Fruit fly (Drosophila melanogaster): ENCODE data around the gene Hmx.

Hmx gene

DNA sequence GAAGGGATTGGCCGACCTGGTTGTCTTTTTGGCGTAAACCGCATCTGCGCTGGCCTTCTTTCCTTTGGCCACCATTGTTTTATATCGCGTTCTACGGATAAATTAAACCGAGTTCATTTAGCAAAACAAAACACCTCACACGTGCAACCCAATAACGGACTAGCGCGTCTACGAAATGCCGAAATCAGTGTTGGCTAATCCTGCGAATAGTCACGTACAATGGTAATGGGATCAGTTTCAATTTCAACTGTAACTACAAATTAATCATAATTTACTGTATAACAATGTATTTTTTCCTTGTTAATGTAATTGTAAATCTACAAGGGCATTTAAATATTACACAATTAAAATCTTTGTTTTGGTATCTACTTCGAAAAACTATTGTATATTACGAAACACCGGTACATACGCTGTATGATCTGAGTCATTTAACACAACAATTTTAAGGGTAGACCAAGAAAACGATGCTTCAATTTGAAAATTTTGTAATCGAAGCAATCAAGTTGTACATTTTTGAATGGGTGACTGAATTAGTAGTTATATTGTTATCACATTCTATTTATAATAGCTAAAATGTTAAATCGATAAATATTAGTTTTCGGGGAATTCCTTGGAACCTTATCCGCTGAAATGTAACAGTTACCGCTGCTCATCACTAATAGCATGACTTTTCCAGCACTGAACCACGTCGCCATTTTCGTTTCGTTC is 18.8 kb upstream of the Hmx start, which contains the start of gene SF1 (continued):
- TF ChIP-seq CG2678 (tag; optimal IDR thresholded peaks at IDR 0.05) = no peak
- peak; percentile 43 for TF ChIP-seq grau (tag; optimal IDR thresholded peaks at IDR 0.05)
- TF ChIP-seq Doc2 (GFP tag; IDR thresholded peaks at IDR 0.05) = no peak
- no peak for TF ChIP-seq CG7963 (GFP tag; IDR thresholded peaks at IDR 0.05; ENCODE audit: partially characterized antibody)
- TF ChIP-seq ci (GFP tag; IDR thresholded peaks at IDR 0.05) = peak; percentile 20; the same call in 1 of the 3 replicates
- peak; percentile 5; the same call in 1 of the 2 replicates for TF ChIP-seq CG6272 (GFP tag; IDR thresholded peaks at IDR 0.05)
- TF ChIP-seq CG17328 (GFP tag; IDR thresholded peaks at IDR 0.05) = no peak
- TF ChIP-seq CG6683 (GFP tag; optimal IDR thresholded peaks at IDR 0.05) = no peak
- TF ChIP-seq Gug (GFP tag; IDR thresholded peaks at IDR 0.05) = peak; percentile 27; the same call in 1 of the 4 replicates
- no peak for TF ChIP-seq bowl (GFP tag; IDR thresholded peaks at IDR 0.05)
- TF ChIP-seq Jarid2 (GFP tag; optimal IDR thresholded peaks at IDR 0.05) = no peak
- peak; percentile 86 for TF ChIP-seq CG10267 (tag; optimal IDR thresholded peaks at IDR 0.05)
- TF ChIP-seq CG7839 (tag; optimal IDR thresholded peaks at IDR 0.05) = no peak
- no peak for TF ChIP-seq Hr51 (GFP tag; optimal IDR thresholded peaks at IDR 0.05)
- peak; percentile 49 for TF ChIP-seq az2 (GFP tag; optimal IDR thresholded peaks at IDR 0.05)
- TF ChIP-seq pho (GFP tag; optimal IDR thresholded peaks at IDR 0.05) = peak; percentile 74
- TF ChIP-seq tx (GFP tag; optimal IDR thresholded peaks at IDR 0.05) = peak; percentile 14
- no peak for TF ChIP-seq br (optimal IDR thresholded peaks at IDR 0.05)
- TF ChIP-seq gsb-n (tag; optimal IDR thresholded peaks at IDR 0.05) = no peak
- TF ChIP-seq Dip3 (GFP tag; optimal IDR thresholded peaks at IDR 0.05) = peak; percentile 12
- TF ChIP-seq CG13287 (GFP tag; IDR thresholded peaks at IDR 0.05; ENCODE audit: partially characterized antibody) = no peak
- TF ChIP-seq CG10209 (GFP tag; optimal IDR thresholded peaks at IDR 0.05) = peak; percentile 27
- TF ChIP-seq CG18476 (GFP tag; optimal IDR thresholded peaks at IDR 0.05) = peak; percentile 5
- peak; percentile 29 for TF ChIP-seq Myb (GFP tag; optimal IDR thresholded peaks at IDR 0.05)
- peak; percentile 18 for TF ChIP-seq CG8290 (GFP tag; optimal IDR thresholded peaks at IDR 0.05)
- peak in 1 of 2 experiments; percentile 69 for TF ChIP-seq CG8290 (tag; optimal IDR thresholded peaks at IDR 0.05)
- no peak for TF ChIP-seq Oaz (GFP tag; IDR thresholded peaks at IDR 0.05)
- peak; percentile 48 for TF ChIP-seq Xbp1 (GFP tag; optimal IDR thresholded peaks at IDR 0.05)
- peak; percentile 43 for TF ChIP-seq ind (GFP tag; optimal IDR thresholded peaks at IDR 0.05)
- no peak for TF ChIP-seq tll (GFP tag; optimal IDR thresholded peaks at IDR 0.05)
- peak; percentile 87 for TF ChIP-seq CG17361 (GFP tag; IDR thresholded peaks at IDR 0.05)
- TF ChIP-seq CG9876 (GFP tag; optimal IDR thresholded peaks at IDR 0.05) = no peak
- no peak for TF ChIP-seq H15 (GFP tag; IDR thresholded peaks at IDR 0.05)
- no peak for TF ChIP-seq CG8944 (GFP tag; optimal IDR thresholded peaks at IDR 0.05)
- no peak for TF ChIP-seq CTCF (GFP tag; optimal IDR thresholded peaks at IDR 0.05)
- TF ChIP-seq da (GFP tag; optimal IDR thresholded peaks at IDR 0.05) = no peak
- peak; percentile 71 for TF ChIP-seq CoRest (tag; optimal IDR thresholded peaks at IDR 0.05)
- TF ChIP-seq al (GFP tag; IDR thresholded peaks at IDR 0.05) = no peak
- no peak for TF ChIP-seq CG14860 (GFP tag; IDR thresholded peaks at IDR 0.05; ENCODE audit: partially characterized antibody)
- no peak for TF ChIP-seq HmgZ (tag; optimal IDR thresholded peaks at IDR 0.05)
- no peak for TF ChIP-seq fd64A (GFP tag; optimal IDR thresholded peaks at IDR 0.05)
- TF ChIP-seq yki (optimal IDR thresholded peaks at IDR 0.05) = no peak
- no peak for TF ChIP-seq seq (GFP tag; IDR thresholded peaks at IDR 0.05)
- no peak for TF ChIP-seq Dp (GFP tag; optimal IDR thresholded peaks at IDR 0.05)
- no peak for TF ChIP-seq peb (GFP tag; IDR thresholded peaks at IDR 0.05)
- peak; percentile 3 for TF ChIP-seq Lhr (GFP tag; optimal IDR thresholded peaks at IDR 0.05)
- no peak for TF ChIP-seq exex (tag; optimal IDR thresholded peaks at IDR 0.05)
- TF ChIP-seq aop (GFP tag; IDR thresholded peaks at IDR 0.05) = no peak
- TF ChIP-seq zfh1 (GFP tag; IDR thresholded peaks at IDR 0.05) = no peak
- peak; percentile 65 for TF ChIP-seq gfzf (GFP tag; optimal IDR thresholded peaks at IDR 0.05)
- TF ChIP-seq CG7786 (GFP tag; optimal IDR thresholded peaks at IDR 0.05) = no peak
